Worm (Caenorhabditis elegans) whole organism, L4/young adult: ENCODE measurements around the gene gcy-4.

Experiments
- W03F9.2 ChIP-seq: fragments of 150-350 bp; optimal IDR thresholded peaks from 2 replicates; lab custom pipeline; 2014; ENCODE audit warnings: missing biosample characterization, missing genetic modification characterization
- him-1 ChIP-seq: sonication (generic microtip); optimal IDR thresholded peaks from 2 replicates; lab custom pipeline; 2016; ENCODE audit warnings: missing genotype, missing genetic modification reagents, missing genetic modification characterization, missing compliant biosample characterization

DNA sequence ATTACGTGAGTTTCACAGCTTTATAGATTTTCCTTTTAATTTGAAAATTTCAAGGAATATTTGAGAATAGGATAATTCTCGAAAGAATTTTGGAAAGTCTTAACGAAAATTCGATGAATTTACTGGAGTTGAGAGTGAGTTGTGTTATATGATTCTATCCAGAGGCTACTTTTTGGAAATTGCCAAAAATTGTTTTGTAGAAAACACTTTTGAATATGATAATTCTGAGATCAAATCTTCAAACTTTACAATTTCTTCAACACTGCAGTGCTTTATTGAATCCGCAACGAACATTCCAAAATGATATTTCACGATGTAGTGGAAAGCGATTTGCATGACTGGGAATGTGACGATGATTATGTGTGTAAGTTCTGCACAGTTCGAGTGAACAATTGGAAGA lies 43.3 kb upstream of the gcy-4 start, which contains the start of gene C07E3.8:
- TF ChIP-seq him-1 (tag; lab: Kevin White, UChicago): no peak
- TF ChIP-seq W03F9.2 (tag; lab: Kevin White, UChicago): no peak
